Worm (Caenorhabditis elegans) whole organism, L3 larva: ENCODE measurements around the gene nep-12.
A peak's percentile ranks its signal among the peaks of the same experiment; 100 is the strongest.

Source experiments
- R02D3.7 ChIP-seq: fragments of 150-350 bp; optimal IDR thresholded peaks from 2 replicates; lab custom pipeline; 2014; ENCODE audit warnings: missing biosample characterization, missing genetic modification characterization
- aly-2 ChIP-seq: fragments of 150-350 bp; optimal IDR thresholded peaks from 2 replicates; lab custom pipeline; 2014; ENCODE audit warnings: missing biosample characterization, missing genetic modification characterization
- ama-1 ChIP-seq: fragments of 150-350 bp; optimal IDR thresholded peaks from 2 replicates; lab custom pipeline; 2018
- ceh-16 ChIP-seq: sonication (generic microtip); optimal IDR thresholded peaks from 2 replicates; lab custom pipeline; 2017; ENCODE audit warnings: missing biosample characterization, missing genetic modification characterization
- ceh-28 ChIP-seq: fragments of 150-350 bp; optimal IDR thresholded peaks from 2 replicates; lab custom pipeline; 2014; ENCODE audit warnings: missing biosample characterization, missing genetic modification reagents, missing genetic modification characterization
- ceh-82 ChIP-seq: fragments of 150-350 bp; optimal IDR thresholded peaks from 2 replicates; lab custom pipeline; 2014; ENCODE audit warnings: missing biosample characterization, missing genetic modification characterization
- ceh-9 ChIP-seq: sonication (generic microtip); optimal IDR thresholded peaks from 2 replicates; lab custom pipeline; 2018; ENCODE audit warnings: missing biosample characterization, missing genetic modification characterization
- daf-12 ChIP-seq: fragments of 150-350 bp; optimal IDR thresholded peaks from 2 replicates; lab custom pipeline; 2014; ENCODE audit warnings: missing biosample characterization, missing genetic modification reagents, missing genetic modification characterization
- egl-5 ChIP-seq: fragments of 150-350 bp; optimal IDR thresholded peaks from 2 replicates; lab custom pipeline; 2017; ENCODE audit warnings: missing biosample characterization, missing genetic modification reagents, missing genetic modification characterization, inconsistent platforms
- elt-1 ChIP-seq: fragments of 150-350 bp; optimal IDR thresholded peaks from 2 replicates; lab custom pipeline; 2014; ENCODE audit warnings: missing biosample characterization, missing genetic modification characterization
- elt-3 ChIP-seq, 3 experiments: fragments of 150-350 bp in 1 of 3; sonication (generic microtip) in 2 of 3; optimal IDR thresholded peaks; 2 replicates in 2 of 3; 4 replicates in 1 of 3; lab custom pipeline; 2014 to 2017; ENCODE audit warnings: missing biosample characterization in 3 of 3, missing genetic modification characterization in 3 of 3
- eor-1 ChIP-seq, 2 experiments: fragments of 150-350 bp; optimal IDR thresholded peaks; 2 replicates each; lab custom pipeline; 2014 to 2018; ENCODE audit warnings: missing biosample characterization in 2 of 2, missing genetic modification characterization in 2 of 2
- fkh-10 ChIP-seq: sonication (generic microtip); optimal IDR thresholded peaks from 2 replicates; lab custom pipeline; 2017; ENCODE audit warnings: missing biosample characterization, missing genetic modification reagents, missing genetic modification characterization
- fos-1 ChIP-seq: fragments of 150-350 bp; optimal IDR thresholded peaks from 2 replicates; lab custom pipeline; 2014; ENCODE audit warnings: missing biosample characterization, missing genetic modification characterization
- jun-1 ChIP-seq: fragments of 150-350 bp; optimal IDR thresholded peaks from 2 replicates; lab custom pipeline; 2014; ENCODE audit warnings: missing biosample characterization, missing genetic modification reagents, missing genetic modification characterization
- lin-39 ChIP-seq: fragments of 150-350 bp; optimal IDR thresholded peaks from 2 replicates; lab custom pipeline; 2018; ENCODE audit warnings: missing biosample characterization, missing genetic modification reagents, missing genetic modification characterization
- lsy-12 ChIP-seq: sonication (generic microtip); optimal IDR thresholded peaks from 2 replicates; lab custom pipeline; 2016; ENCODE audit warnings: mild to moderate bottlenecking, missing genetic modification characterization, missing compliant biosample characterization
- nfya-1 ChIP-seq: sonication (generic microtip); optimal IDR thresholded peaks from 2 replicates; lab custom pipeline; 2017; ENCODE audit warnings: missing genetic modification characterization, mild to moderate bottlenecking, missing compliant biosample characterization, antibody characterized with exemption, moderate library complexity; ENCODE audit not compliant: insufficient read depth
- nhr-23 ChIP-seq: fragments of 150-350 bp; optimal IDR thresholded peaks from 2 replicates; lab custom pipeline; 2014; ENCODE audit warnings: missing biosample characterization, missing genetic modification reagents, missing genetic modification characterization
- nhr-25 ChIP-seq: sonication (generic microtip); optimal IDR thresholded peaks from 2 replicates; lab custom pipeline; 2017; ENCODE audit warnings: missing biosample characterization, missing genetic modification characterization
- nhr-43 ChIP-seq: sonication (generic microtip); optimal IDR thresholded peaks from 2 replicates; lab custom pipeline; 2016; ENCODE audit warnings: mild to moderate bottlenecking, missing genetic modification characterization, missing compliant biosample characterization; ENCODE audit not compliant: poor library complexity, severe bottlenecking
- nhr-76 ChIP-seq: fragments of 150-350 bp; sonication (generic microtip); optimal IDR thresholded peaks from 5 replicates; lab custom pipeline; 2014; ENCODE audit warnings: missing biosample characterization, missing genetic modification characterization
- nhr-77 ChIP-seq: fragments of 150-350 bp; optimal IDR thresholded peaks from 2 replicates; lab custom pipeline; 2014; ENCODE audit warnings: missing biosample characterization, missing genetic modification characterization
- pha-4 ChIP-seq: fragments of 150-350 bp; optimal IDR thresholded peaks from 2 replicates; lab custom pipeline; 2014; ENCODE audit warnings: missing biosample characterization, missing genetic modification reagents, missing genetic modification characterization
- sea-2 ChIP-seq: fragments of 150-350 bp; sonication (generic microtip); optimal IDR thresholded peaks from 4 replicates; lab custom pipeline; 2014; ENCODE audit warnings: missing biosample characterization, missing genetic modification reagents, missing genetic modification characterization
- snpc-4 ChIP-seq: fragments of 150-350 bp; optimal IDR thresholded peaks from 2 replicates; lab custom pipeline; 2014; ENCODE audit warnings: missing biosample characterization, missing genetic modification characterization
- tbx-2 ChIP-seq: sonication (generic microtip); optimal IDR thresholded peaks from 2 replicates; lab custom pipeline; 2016; ENCODE audit warnings: mild to moderate bottlenecking, missing genetic modification characterization, missing compliant biosample characterization
- unc-62 ChIP-seq: fragments of 150-350 bp; sonication (generic microtip); optimal IDR thresholded peaks from 4 replicates; lab custom pipeline; 2014; ENCODE audit warnings: missing biosample characterization, missing genetic modification reagents, missing genetic modification characterization
- zag-1 ChIP-seq: fragments of 150-350 bp; optimal IDR thresholded peaks from 2 replicates; lab custom pipeline; 2014; ENCODE audit warnings: missing biosample characterization, missing genetic modification characterization
- ztf-11 ChIP-seq: fragments of 150-350 bp; optimal IDR thresholded peaks from 2 replicates; lab custom pipeline; 2014; ENCODE audit warnings: missing biosample characterization, missing genetic modification characterization
- ztf-4 ChIP-seq: fragments of 150-350 bp; optimal IDR thresholded peaks from 2 replicates; lab custom pipeline; 2014; ENCODE audit warnings: missing biosample characterization, missing genetic modification characterization

nep-12 gene

ce11 chrII:4821739-4822138 lies 37.4 kb upstream of the nep-12 start, which contains the start of gene lact-5:
TSS of gene lact-5 (minus strand) at chrII:4821739.
- no peak for TF ChIP-seq zag-1 (tag; lab: Kevin White, UChicago)
- peak in 1 of 3 experiments; percentile 10 for TF ChIP-seq elt-3 (tag; optimal IDR thresholded peaks at IDR 0.05; lab: Kevin White, UChicago)
- no peak for TF ChIP-seq sea-2 (GFP tag; lab: Kevin White, UChicago)
- TF ChIP-seq nhr-23 (tag; lab: Kevin White, UChicago) = peak; percentile 66
- peak; percentile 43 for TF ChIP-seq nhr-25 (tag; lab: Kevin White, UChicago)
- peak; percentile 16 for TF ChIP-seq nhr-43 (tag; lab: Kevin White, UChicago)
- TF ChIP-seq ama-1 (lab: Kevin White, UChicago) = no peak
- TF ChIP-seq, all 47 proteins: peak for 4

ce11 chrII:4818780-4819179 lies 34.4 kb upstream of the nep-12 start:
- no peak for TF ChIP-seq pha-4 (tag; lab: Kevin White, UChicago)

ce11 chrII:4815356-4815755 lies 31.0 kb upstream of the nep-12 start:
- TF ChIP-seq aly-2 (tag; lab: Kevin White, UChicago) (no peak), unc-62 (GFP tag; lab: Kevin White, UChicago) (no peak), snpc-4 (tag; lab: Kevin White, UChicago) (no peak), ama-1 (lab: Kevin White, UChicago) (no peak), nhr-76 (no peak), nhr-23 (tag; lab: Kevin White, UChicago) (no peak), daf-12 (tag; lab: Kevin White, UChicago) (no peak), egl-5 (tag; lab: Kevin White, UChicago) (no peak), ztf-11 (tag; lab: Kevin White, UChicago) (no peak), ceh-9 (tag; lab: Kevin White, UChicago) (no peak), R02D3.7 (no peak), tbx-2 (no peak)

ce11 chrII:4811986-4812385 lies 27.6 kb upstream of the nep-12 start, which contains the start of gene rig-6:
TSS of gene rig-6 (minus strand) at chrII:4812086.
- TF ChIP-seq egl-5 (tag; lab: Kevin White, UChicago) (no peak), fkh-10 (GFP tag; lab: Kevin White, UChicago) (no peak), unc-62 (GFP tag; lab: Kevin White, UChicago) (no peak)

- TF ChIP-seq fkh-10 (GFP tag; lab: Kevin White, UChicago) (no peak), snpc-4 (tag; lab: Kevin White, UChicago) (no peak), nfya-1 (tag; lab: Kevin White, UChicago) (no peak), ceh-82 (tag; lab: Kevin White, UChicago) (no peak), jun-1 (tag; lab: Kevin White, UChicago) (no peak), ztf-4 (no peak), ceh-28 (tag; lab: Kevin White, UChicago) (no peak), lin-39 (no peak), ceh-16 (tag; lab: Kevin White, UChicago) (no peak), aly-2 (tag; lab: Kevin White, UChicago) (no peak), eor-1 (tag; optimal IDR thresholded peaks at IDR 0.05; lab: Kevin White, UChicago) (no peak), unc-62 (GFP tag; lab: Kevin White, UChicago) (no peak), lsy-12 (tag; lab: Kevin White, UChicago) (no peak), sea-2 (GFP tag; lab: Kevin White, UChicago) (no peak), ztf-11 (tag; lab: Kevin White, UChicago) (no peak), R02D3.7 (no peak)
These were observed 22.4 kb upstream of the nep-12 start for ce11 chrII:4806726-4807125.

- TF ChIP-seq fos-1 (no peak), elt-1 (tag; lab: Kevin White, UChicago) (peak; percentile 34), nhr-77 (no peak), sea-2 (GFP tag; lab: Kevin White, UChicago) (no peak), unc-62 (GFP tag; lab: Kevin White, UChicago) (peak; percentile 41), lin-39 (peak; percentile 36)
- TF ChIP-seq, all 47 proteins: peak for 3
These were observed 21.9 kb upstream of the nep-12 start for ce11 chrII:4806261-4806660.
